Fruit fly (Drosophila melanogaster): Measurements from ENCODE around the gene CG9512.

Gene CG9512

DNA sequence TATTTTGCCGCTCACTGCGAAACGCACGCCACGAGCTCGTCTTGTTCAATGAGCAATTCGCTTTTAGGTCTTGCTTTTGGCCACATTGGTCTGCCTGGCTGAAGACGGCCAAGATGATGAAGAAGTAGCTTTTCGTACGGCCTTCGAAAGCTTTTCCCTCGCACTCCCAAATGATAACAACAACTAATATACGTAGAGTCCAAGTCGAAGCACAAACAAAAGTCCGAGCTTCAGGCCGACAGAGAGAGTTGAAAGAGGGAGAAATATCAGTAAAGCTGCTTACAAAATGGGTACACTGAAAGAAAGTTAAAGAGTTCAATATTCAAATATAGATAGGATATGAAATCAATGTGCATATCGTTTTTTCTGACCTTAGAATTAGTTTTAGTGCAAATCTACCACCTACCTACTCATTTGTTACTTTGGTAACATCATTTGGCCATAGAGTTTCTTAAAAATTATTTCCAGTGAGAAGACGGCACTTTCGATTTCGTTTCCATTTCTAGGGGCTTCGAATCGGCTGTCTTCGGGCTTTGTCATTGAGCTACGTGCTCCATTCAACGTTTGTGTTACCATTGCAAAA lies 22.7 kb downstream of the CG9512 start, which contains the start of the genes CG45064 and CG45065 (continued):
- TF ChIP-seq croc (GFP tag; conservative IDR thresholded peaks at IDR 0.05) (peak; percentile 74), zf30C (GFP tag; optimal IDR thresholded peaks at IDR 0.05) (peak; percentile 51), Asciz (GFP tag; optimal IDR thresholded peaks at IDR 0.05) (peak; percentile 93), pros (GFP tag; optimal IDR thresholded peaks at IDR 0.05) (no peak), zen2 (GFP tag; IDR thresholded peaks at IDR 0.05; ENCODE audit: partially characterized antibody) (no peak), CTCF (GFP tag; optimal IDR thresholded peaks at IDR 0.05) (peak; percentile 50), CG10274 (GFP tag; optimal IDR thresholded peaks at IDR 0.05) (peak; percentile 50), CG2129 (GFP tag; IDR thresholded peaks at IDR 0.05; ENCODE audit: partially characterized antibody) (no peak), H15 (GFP tag; IDR thresholded peaks at IDR 0.05) (peak; percentile 86), salm (tag; optimal IDR thresholded peaks at IDR 0.05) (peak; percentile 79), tin (GFP tag; optimal IDR thresholded peaks at IDR 0.05) (peak; percentile 75), CG12744 (GFP tag; optimal IDR thresholded peaks at IDR 0.05) (peak; percentile 54), CG17612 (GFP tag; IDR thresholded peaks at IDR 0.05) (no peak), da (GFP tag; optimal IDR thresholded peaks at IDR 0.05) (peak; percentile 55), Ets65A (GFP tag) (peak; percentile 96), abd-A (tag; optimal IDR thresholded peaks at IDR 0.05) (peak; percentile 10), inv (GFP tag; IDR thresholded peaks at IDR 0.05; ENCODE audit: partially characterized antibody) (no peak), Deaf1 (tag; optimal IDR thresholded peaks at IDR 0.05) (peak; percentile 75), pan (optimal IDR thresholded peaks at IDR 0.05) (no peak), pan (GFP tag; optimal IDR thresholded peaks at IDR 0.05 in 1 of 2, IDR thresholded peaks at IDR 0.05 in 1 of 2) (peak in 1 of 2 experiments; percentile 79), pnt (GFP tag; optimal IDR thresholded peaks at IDR 0.05) (peak; percentile 85), CG13287 (GFP tag; IDR thresholded peaks at IDR 0.05; ENCODE audit: partially characterized antibody) (no peak), CG9797 (GFP tag; optimal IDR thresholded peaks at IDR 0.05) (no peak), YL-1 (GFP tag; optimal IDR thresholded peaks at IDR 0.05) (peak; percentile 9), CG34376 (GFP tag; optimal IDR thresholded peaks at IDR 0.05) (no peak), lmd (GFP tag; IDR thresholded peaks at IDR 0.05) (peak; percentile 81), btn (GFP tag; optimal IDR thresholded peaks at IDR 0.05) (peak; percentile 73), pzg (GFP tag; optimal IDR thresholded peaks at IDR 0.05) (no peak), CG11398 (GFP tag; optimal IDR thresholded peaks at IDR 0.05) (peak; percentile 75), pb (GFP tag; optimal IDR thresholded peaks at IDR 0.05) (peak; percentile 80), CG10267 (tag; optimal IDR thresholded peaks at IDR 0.05) (peak; percentile 76), bsh (GFP tag; optimal IDR thresholded peaks at IDR 0.05) (peak in 1 of 2 experiments; percentile 94), gcm (GFP tag; optimal IDR thresholded peaks at IDR 0.05) (peak; percentile 84), caup (GFP tag; optimal IDR thresholded peaks at IDR 0.05; ENCODE audit: severe bottlenecking) (peak; percentile 61), Elba2 (GFP tag; optimal IDR thresholded peaks at IDR 0.05) (no peak), CG32767 (GFP tag; IDR thresholded peaks at IDR 0.05) (peak; percentile 72; the same call in 1 of the 2 replicates), MTF-1 (GFP tag; optimal IDR thresholded peaks at IDR 0.05; ENCODE audit: borderline replicate concordance) (peak; percentile 62), usp (GFP tag; optimal IDR thresholded peaks at IDR 0.05) (no peak), fru (optimal IDR thresholded peaks at IDR 0.05) (no peak), Fer2 (tag; optimal IDR thresholded peaks at IDR 0.05) (peak; percentile 3), Scr (GFP tag; IDR thresholded peaks at IDR 0.05; ENCODE audit: partially characterized antibody) (no peak), CG18262 (tag; optimal IDR thresholded peaks at IDR 0.05) (peak; percentile 87), CG6254 (GFP tag; optimal IDR thresholded peaks at IDR 0.05) (peak; percentile 80), nmo (GFP tag; optimal IDR thresholded peaks at IDR 0.05) (peak; percentile 90), gt (GFP tag; IDR thresholded peaks at IDR 0.05) (0 out of 2 replicates have a peak, but pooled peaks have one; percentile 44), CG6813 (GFP tag; optimal IDR thresholded peaks at IDR 0.05) (peak; percentile 71), bcd (GFP tag; optimal IDR thresholded peaks at IDR 0.05) (peak; percentile 81), CG12236 (GFP tag; optimal IDR thresholded peaks at IDR 0.05) (peak; percentile 68), HLH4C (GFP tag; IDR thresholded peaks at IDR 0.05; ENCODE audit: partially characterized antibody) (no peak), Dll (GFP tag; IDR thresholded peaks at IDR 0.05; ENCODE audit: partially characterized antibody) (no peak)
